Worm (Caenorhabditis elegans) whole organism, mixed stage, embryonic: Measurements from ENCODE around the gene W07B8.4.

Experiments used
- M03D4.4 ChIP-seq: sonication (generic microtip); optimal IDR thresholded peaks from 2 replicates; lab custom pipeline; 2017; ENCODE audit warnings: mild to moderate bottlenecking, missing genetic modification characterization, missing compliant biosample characterization
- bed-3 ChIP-seq: fragments of 200-800 bp; sonication (Bioruptor generic); optimal IDR thresholded peaks from 3 replicates; lab custom pipeline; 2018; ENCODE audit warnings: mild to moderate bottlenecking, missing genetic modification characterization, moderate library complexity, missing compliant biosample characterization
- blmp-1 ChIP-seq: fragments of 150-350 bp; optimal IDR thresholded peaks from 2 replicates; lab custom pipeline; 2014; ENCODE audit warnings: missing biosample characterization, missing genetic modification characterization
- ceh-39 ChIP-seq: fragments of 150-350 bp; optimal IDR thresholded peaks from 2 replicates; lab custom pipeline; 2014; ENCODE audit warnings: missing biosample characterization, missing genetic modification characterization
- ceh-43 ChIP-seq: fragments of 200-800 bp; sonication (Bioruptor generic); optimal IDR thresholded peaks from 2 replicates; lab custom pipeline; 2018; ENCODE audit warnings: mild to moderate bottlenecking, missing genetic modification characterization, moderate library complexity, missing compliant biosample characterization
- ceh-83 ChIP-seq: fragments of 200-800 bp; sonication (Bioruptor generic); optimal IDR thresholded peaks from 2 replicates; lab custom pipeline; 2018; ENCODE audit warnings: mild to moderate bottlenecking, missing genetic modification characterization, missing compliant biosample characterization
- ces-1 ChIP-seq: fragments of 150-350 bp; optimal IDR thresholded peaks from 2 replicates; lab custom pipeline; 2014; ENCODE audit warnings: missing biosample characterization, missing genetic modification reagents, missing genetic modification characterization
- cnd-1 ChIP-seq: fragments of 200-800 bp; sonication (Bioruptor generic); optimal IDR thresholded peaks from 2 replicates; lab custom pipeline; 2018; ENCODE audit warnings: mild to moderate bottlenecking, missing genetic modification characterization, missing compliant biosample characterization
- drap-1 ChIP-seq: fragments of 200-800 bp; sonication (Bioruptor generic); optimal IDR thresholded peaks from 3 replicates; lab custom pipeline; 2018; ENCODE audit warnings: mild to moderate bottlenecking, missing genetic modification characterization, missing compliant biosample characterization
- elt-1 ChIP-seq: sonication (generic microtip); optimal IDR thresholded peaks from 2 replicates; lab custom pipeline; 2017; ENCODE audit warnings: missing genetic modification characterization, mild to moderate bottlenecking, missing compliant biosample characterization, antibody characterized with exemption, moderate library complexity, borderline replicate concordance; ENCODE audit not compliant: insufficient read depth
- elt-3 ChIP-seq: fragments of 150-350 bp; optimal IDR thresholded peaks from 2 replicates; lab custom pipeline; 2014; ENCODE audit warnings: missing biosample characterization, missing genetic modification characterization
- flh-1 ChIP-seq: fragments of 200-800 bp; sonication (Bioruptor generic); optimal IDR thresholded peaks from 2 replicates; lab custom pipeline; 2018; ENCODE audit warnings: mild to moderate bottlenecking, missing genetic modification characterization, moderate library complexity, missing compliant biosample characterization
- ham-2 ChIP-seq: fragments of 200-800 bp; sonication (Bioruptor generic); optimal IDR thresholded peaks from 2 replicates; lab custom pipeline; 2018; ENCODE audit warnings: mild to moderate bottlenecking, missing genetic modification characterization, missing compliant biosample characterization
- hlh-1 ChIP-seq: fragments of 150-350 bp; optimal IDR thresholded peaks from 2 replicates; lab custom pipeline; 2014; ENCODE audit warnings: missing biosample characterization, missing genetic modification reagents, missing genetic modification characterization
- lin-13 ChIP-seq: fragments of 150-350 bp; optimal IDR thresholded peaks from 2 replicates; lab custom pipeline; 2014; ENCODE audit warnings: missing biosample characterization, missing genetic modification characterization
- lin-32 ChIP-seq: fragments of 200-800 bp; sonication (Bioruptor generic); optimal IDR thresholded peaks from 2 replicates; lab custom pipeline; 2018; ENCODE audit warnings: mild to moderate bottlenecking, missing genetic modification characterization, missing compliant biosample characterization
- lsy-2 ChIP-seq: fragments of 150-350 bp; optimal IDR thresholded peaks from 2 replicates; lab custom pipeline; 2014; ENCODE audit warnings: missing biosample characterization, missing genetic modification characterization
- mab-5 ChIP-seq: fragments of 150-350 bp; optimal IDR thresholded peaks from 2 replicates; lab custom pipeline; 2014; ENCODE audit warnings: missing biosample characterization, missing genetic modification characterization
- mls-2 ChIP-seq: sonication (generic microtip); optimal IDR thresholded peaks from 2 replicates; lab custom pipeline; 2016; ENCODE audit warnings: mild to moderate bottlenecking, missing genetic modification characterization, moderate library complexity, missing compliant biosample characterization
- nhr-12 ChIP-seq: fragments of 150-350 bp; optimal IDR thresholded peaks from 2 replicates; lab custom pipeline; 2014; ENCODE audit warnings: missing biosample characterization, missing genetic modification characterization
- nhr-237 ChIP-seq: fragments of 150-350 bp; optimal IDR thresholded peaks from 2 replicates; lab custom pipeline; 2014; ENCODE audit warnings: missing biosample characterization, missing genetic modification characterization
- nhr-28 ChIP-seq: fragments of 150-350 bp; optimal IDR thresholded peaks from 2 replicates; lab custom pipeline; 2014; ENCODE audit warnings: missing biosample characterization, missing genetic modification characterization
- nhr-76 ChIP-seq: sonication (generic microtip); optimal IDR thresholded peaks from 2 replicates; lab custom pipeline; 2017; ENCODE audit warnings: missing biosample characterization, missing genetic modification characterization
- pha-4 ChIP-seq: fragments of 150-350 bp; optimal IDR thresholded peaks from 2 replicates; lab custom pipeline; 2018; ENCODE audit warnings: missing biosample characterization, missing genetic modification reagents, missing genetic modification characterization
- sem-2 ChIP-seq: fragments of 200-800 bp; sonication (Bioruptor generic); optimal IDR thresholded peaks from 2 replicates; lab custom pipeline; 2018; ENCODE audit warnings: mild to moderate bottlenecking, missing genetic modification characterization, missing compliant biosample characterization
- snpc-4 ChIP-seq: fragments of 150-350 bp; optimal IDR thresholded peaks from 2 replicates; lab custom pipeline; 2014; ENCODE audit warnings: missing biosample characterization, missing genetic modification characterization
- sptf-1 ChIP-seq: sonication (generic microtip); optimal IDR thresholded peaks from 2 replicates; lab custom pipeline; 2017; ENCODE audit warnings: mild to moderate bottlenecking, missing genetic modification characterization, moderate library complexity, missing compliant biosample characterization
- tbx-8 ChIP-seq: fragments of 200-800 bp; sonication (Bioruptor generic); optimal IDR thresholded peaks from 2 replicates; lab custom pipeline; 2018; ENCODE audit warnings: mild to moderate bottlenecking, missing genetic modification characterization, moderate library complexity, missing compliant biosample characterization
- unc-120 ChIP-seq: sonication (generic microtip); optimal IDR thresholded peaks from 2 replicates; lab custom pipeline; 2017; ENCODE audit warnings: missing genetic modification characterization, missing compliant biosample characterization; ENCODE audit not compliant: poor library complexity, severe bottlenecking
- unc-39 ChIP-seq: fragments of 150-350 bp; optimal IDR thresholded peaks from 2 replicates; lab custom pipeline; 2014; ENCODE audit warnings: missing biosample characterization, missing genetic modification characterization
- unc-62 ChIP-seq: fragments of 150-350 bp; optimal IDR thresholded peaks from 2 replicates; lab custom pipeline; 2014; ENCODE audit warnings: missing biosample characterization, missing genetic modification reagents, missing genetic modification characterization
- zip-8 ChIP-seq: fragments of 150-350 bp; optimal IDR thresholded peaks from 2 replicates; lab custom pipeline; 2014; ENCODE audit warnings: missing biosample characterization, missing genetic modification characterization
- ztf-11 ChIP-seq: fragments of 150-350 bp; optimal IDR thresholded peaks from 2 replicates; lab custom pipeline; 2014; ENCODE audit warnings: missing biosample characterization, missing genetic modification characterization

The W07B8.4 gene

ce11 chrV:1102569-1102968 is 29.2 kb downstream of the W07B8.4 start:
- TF ChIP-seq ces-1 (no peak), zip-8 (tag; lab: Kevin White, UChicago) (no peak), hlh-1 (no peak), unc-120 (no peak), elt-3 (tag; lab: Kevin White, UChicago) (no peak), ham-2 (GFP tag; lab: Kevin White, UChicago) (no peak), M03D4.4 (tag; lab: Kevin White, UChicago) (no peak), unc-62 (GFP tag; lab: Kevin White, UChicago) (no peak), snpc-4 (tag; lab: Kevin White, UChicago) (no peak), lin-13 (tag; lab: Kevin White, UChicago) (no peak), nhr-12 (tag; lab: Kevin White, UChicago) (no peak), lin-32 (GFP tag; lab: Kevin White, UChicago) (no peak), tbx-8 (GFP tag; lab: Kevin White, UChicago) (no peak), lsy-2 (no peak), ceh-43 (GFP tag; lab: Kevin White, UChicago) (no peak)

ce11 chrV:1100280-1100679 is 31.4 kb downstream of the W07B8.4 start, which contains the start of gene Y50D4B.2:
Gene Y50D4B.2 (plus strand): TSS chrV:1100580.
- TF ChIP-seq blmp-1 (tag; lab: Kevin White, UChicago) (no peak), lsy-2 (no peak), flh-1 (no peak), mab-5 (tag; lab: Kevin White, UChicago) (no peak), nhr-28 (tag; lab: Kevin White, UChicago) (no peak), unc-39 (no peak), cnd-1 (tag; lab: Kevin White, UChicago) (no peak), sptf-1 (no peak), lin-32 (GFP tag; lab: Kevin White, UChicago) (no peak)

DNA sequence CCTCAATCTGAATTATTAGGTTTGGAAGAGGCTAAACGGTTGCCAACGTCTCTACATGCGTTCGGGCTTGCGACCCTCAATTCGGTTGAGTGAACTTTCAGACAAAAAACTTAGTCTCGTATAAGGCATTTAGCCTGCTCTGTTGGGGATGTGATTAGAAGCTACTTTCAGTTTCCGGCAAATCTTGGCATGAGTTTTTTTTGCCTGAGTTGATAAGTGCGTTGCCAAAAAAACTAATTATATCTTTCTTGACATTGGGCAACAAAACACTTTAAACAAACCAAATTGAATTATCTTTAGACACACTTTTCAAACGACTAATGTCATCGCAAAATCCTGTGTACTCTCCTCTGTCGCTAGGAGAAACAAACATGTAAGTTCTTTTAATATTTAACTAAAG is 39.4 kb downstream of the W07B8.4 start, which contains the start of gene Y50D4B.4:
TSS of gene Y50D4B.4 (plus strand) at position 301 of the 400 bp plus-strand sequence.
- TF ChIP-seq snpc-4 (tag; lab: Kevin White, UChicago): no peak
- no peak for TF ChIP-seq nhr-28 (tag; lab: Kevin White, UChicago)
- no peak for TF ChIP-seq pha-4 (tag; lab: Kevin White, UChicago)
- no peak for TF ChIP-seq mls-2 (tag; lab: Kevin White, UChicago)
- TF ChIP-seq, all 35 proteins: peak for 0

- TF ChIP-seq nhr-76 (tag; lab: Kevin White, UChicago): no peak
- TF ChIP-seq tbx-8 (GFP tag; lab: Kevin White, UChicago): no peak
- no peak for TF ChIP-seq ceh-39 (tag; lab: Kevin White, UChicago)
- no peak for TF ChIP-seq unc-62 (GFP tag; lab: Kevin White, UChicago)
Observed at ce11 chrV:1087983-1088382, 43.7 kb downstream of the W07B8.4 start, which contains the start of gene clec-203. Gene clec-203 (plus strand): TSS chrV:1088283.

- no peak for TF ChIP-seq elt-1 (tag; lab: Kevin White, UChicago)
- no peak for TF ChIP-seq cnd-1 (tag; lab: Kevin White, UChicago)
- TF ChIP-seq zip-8 (tag; lab: Kevin White, UChicago): no peak
- TF ChIP-seq mab-5 (tag; lab: Kevin White, UChicago): no peak
- no peak for TF ChIP-seq sptf-1
- TF ChIP-seq M03D4.4 (tag; lab: Kevin White, UChicago): no peak
- no peak for TF ChIP-seq unc-120
- no peak for TF ChIP-seq lin-13 (tag; lab: Kevin White, UChicago)
- no peak for TF ChIP-seq drap-1 (GFP tag; lab: Kevin White, UChicago)
- no peak for TF ChIP-seq ces-1
- TF ChIP-seq ceh-83 (GFP tag; lab: Kevin White, UChicago): no peak
- TF ChIP-seq bed-3 (GFP tag; lab: Kevin White, UChicago): no peak
- TF ChIP-seq ztf-11 (tag; lab: Kevin White, UChicago): no peak
- no peak for TF ChIP-seq nhr-237
- no peak for TF ChIP-seq tbx-8 (GFP tag; lab: Kevin White, UChicago)
- TF ChIP-seq mls-2 (tag; lab: Kevin White, UChicago): no peak
- TF ChIP-seq lsy-2: no peak
- no peak for TF ChIP-seq ceh-43 (GFP tag; lab: Kevin White, UChicago)
- TF ChIP-seq sem-2 (GFP tag; lab: Kevin White, UChicago): no peak
- no peak for TF ChIP-seq unc-39
Observed at ce11 chrV:1084016-1084415, 47.7 kb downstream of the W07B8.4 start, which contains the start of gene Y50D4B.6. Gene Y50D4B.6 (plus strand): TSS chrV:1084316.
